Fruit fly (Drosophila melanogaster): ENCODE data around the gene mRpS34.

mRpS34 gene

DNA sequence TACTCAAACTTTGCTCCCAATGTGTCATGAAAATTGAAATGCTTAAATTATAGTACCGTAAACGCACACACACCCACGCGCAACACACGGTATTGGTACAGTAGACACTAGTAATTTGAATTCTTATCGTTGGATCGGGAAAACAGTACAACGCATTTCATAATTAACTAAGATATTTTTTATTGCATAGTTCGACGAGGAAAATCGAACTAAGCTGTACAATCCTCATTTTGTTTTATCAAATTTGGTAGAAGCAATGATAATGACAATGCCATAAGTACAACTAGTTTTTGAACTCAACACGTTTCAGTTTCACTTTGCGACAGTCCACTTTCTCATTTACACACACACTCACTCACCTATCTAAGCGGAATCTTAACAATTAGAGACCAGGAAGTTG is 32.9 kb downstream of the mRpS34 start (continued):
- 0 out of 3 replicates have a peak, but pooled peaks have one; percentile 25 for TF ChIP-seq CG2199 (GFP tag; IDR thresholded peaks at IDR 0.05)
- TF ChIP-seq Oaz (GFP tag; IDR thresholded peaks at IDR 0.05) = peak; percentile 27; the same call in 1 of the 2 replicates
- TF ChIP-seq CG16863 (GFP tag; optimal IDR thresholded peaks at IDR 0.05) = peak; percentile 66
- TF ChIP-seq CHES-1-like (GFP tag; optimal IDR thresholded peaks at IDR 0.05) = peak; percentile 50
- no peak for TF ChIP-seq pfk (GFP tag; optimal IDR thresholded peaks at IDR 0.05)
- 0 out of 2 replicates have a peak, but pooled peaks have one; percentile 25 for TF ChIP-seq klu (GFP tag; IDR thresholded peaks at IDR 0.05)
- TF ChIP-seq Pdp1 (GFP tag; optimal IDR thresholded peaks at IDR 0.05) = peak; percentile 74 to 75
- TF ChIP-seq inv (GFP tag; IDR thresholded peaks at IDR 0.05; ENCODE audit: partially characterized antibody) = no peak
- TF ChIP-seq eyg (GFP tag; optimal IDR thresholded peaks at IDR 0.05) = peak; percentile 28
- TF ChIP-seq peb (GFP tag; IDR thresholded peaks at IDR 0.05) = 0 out of 2 replicates have a peak, but pooled peaks have one; percentile 21
- peak; percentile 59 for TF ChIP-seq ab (GFP tag; optimal IDR thresholded peaks at IDR 0.05)
- peak; percentile 34 for TF ChIP-seq CG1529 (GFP tag; optimal IDR thresholded peaks at IDR 0.05)
- TF ChIP-seq CG13287 (GFP tag; IDR thresholded peaks at IDR 0.05; ENCODE audit: partially characterized antibody) = no peak
- TF ChIP-seq CG6791 (GFP tag; IDR thresholded peaks at IDR 0.05; ENCODE audit: partially characterized antibody) = no peak
- peak; percentile 51; the same call in 1 of the 2 replicates for TF ChIP-seq Xrp1 (GFP tag; IDR thresholded peaks at IDR 0.05)
- peak; percentile 9 for TF ChIP-seq CG33213 (GFP tag; optimal IDR thresholded peaks at IDR 0.05)
- TF ChIP-seq CG13624 (GFP tag; optimal IDR thresholded peaks at IDR 0.05) = peak; percentile 71
- peak; percentile 65; the same call in 1 of the 2 replicates for TF ChIP-seq vvl (GFP tag; IDR thresholded peaks at IDR 0.05)
- peak; percentile 57 for TF ChIP-seq seq (GFP tag; IDR thresholded peaks at IDR 0.05)
- peak; percentile 27 for TF ChIP-seq ewg (GFP tag; optimal IDR thresholded peaks at IDR 0.05)
- TF ChIP-seq Bteb2 (GFP tag; optimal IDR thresholded peaks at IDR 0.05) = peak; percentile 43
- TF ChIP-seq CG8478 (optimal IDR thresholded peaks at IDR 0.05) = no peak
- TF ChIP-seq Mrtf (GFP tag; IDR thresholded peaks at IDR 0.05) = peak; percentile 50; the same call in 1 of the 3 replicates
- TF ChIP-seq luna (GFP tag; optimal IDR thresholded peaks at IDR 0.05) = no peak
- TF ChIP-seq CG9609 (GFP tag; optimal IDR thresholded peaks at IDR 0.05) = peak; percentile 50
- TF ChIP-seq Antp (GFP tag; optimal IDR thresholded peaks at IDR 0.05) = peak; percentile 55
- TF ChIP-seq CG18599 (GFP tag; optimal IDR thresholded peaks at IDR 0.05) = no peak
- 0 out of 2 replicates have a peak, but pooled peaks have one; percentile 7 for TF ChIP-seq stc (GFP tag; IDR thresholded peaks at IDR 0.05)
- TF ChIP-seq ato (GFP tag; IDR thresholded peaks at IDR 0.05; ENCODE audit: partially characterized antibody) = no peak
- peak; percentile 64; the same call in 2 of the 3 replicates for TF ChIP-seq CG17361 (GFP tag; IDR thresholded peaks at IDR 0.05)
- peak; percentile 36; the same call in 1 of the 2 replicates for TF ChIP-seq CG10959 (GFP tag; IDR thresholded peaks at IDR 0.05)
- no peak for TF ChIP-seq onecut (GFP tag; IDR thresholded peaks at IDR 0.05)
- TF ChIP-seq D (optimal IDR thresholded peaks at IDR 0.05) = no peak
- peak; percentile 58 for TF ChIP-seq D (GFP tag; optimal IDR thresholded peaks at IDR 0.05)
- no peak for TF ChIP-seq usp (GFP tag; optimal IDR thresholded peaks at IDR 0.05)
- peak; percentile 54 for TF ChIP-seq nmo (GFP tag; optimal IDR thresholded peaks at IDR 0.05)
- TF ChIP-seq her (GFP tag; optimal IDR thresholded peaks at IDR 0.05) = peak; percentile 61
- TF ChIP-seq CG6689 (GFP tag; IDR thresholded peaks at IDR 0.05) = peak; percentile 53; the same call in 1 of the 2 replicates
- peak; percentile 44 for TF ChIP-seq CG15514 (GFP tag; optimal IDR thresholded peaks at IDR 0.05)
- no peak for TF ChIP-seq sqz (GFP tag; optimal IDR thresholded peaks at IDR 0.05)
- TF ChIP-seq prd (optimal IDR thresholded peaks at IDR 0.05) = no peak
- peak; percentile 67; the same call in 2 of the 3 replicates for TF ChIP-seq prd (GFP tag; IDR thresholded peaks at IDR 0.05)
- TF ChIP-seq NC2β (GFP tag; optimal IDR thresholded peaks at IDR 0.05) = peak; percentile 14
- no peak for TF ChIP-seq CG6175 (GFP tag; IDR thresholded peaks at IDR 0.05)
- peak; percentile 67 for TF ChIP-seq nau (GFP tag; optimal IDR thresholded peaks at IDR 0.05)
- no peak for TF ChIP-seq mld (GFP tag; IDR thresholded peaks at IDR 0.05; ENCODE audit: partially characterized antibody)
- TF ChIP-seq pho (GFP tag; optimal IDR thresholded peaks at IDR 0.05) = peak; percentile 59
- TF ChIP-seq slp2 (GFP tag; optimal IDR thresholded peaks at IDR 0.05) = no peak
- TF ChIP-seq CG1603 (tag; optimal IDR thresholded peaks at IDR 0.05) = peak; percentile 78
- peak; percentile 90 for TF ChIP-seq sens (GFP tag)
- TF ChIP-seq CG8290 (GFP tag; optimal IDR thresholded peaks at IDR 0.05) = no peak
- TF ChIP-seq CG8290 (tag; optimal IDR thresholded peaks at IDR 0.05) = peak in 1 of 2 experiments; percentile 73
